Fruit fly (Drosophila melanogaster) whole organism, pupa: ENCODE data around the gene Acp32CD.

Experiments used
- CG10348 ChIP-seq: fragments of 200-800 bp; sonication (Bioruptor generic); IDR thresholded peaks from 2 replicates; pipeline ENCODE4 v1.3.6; 2022; ENCODE audit warnings: missing biosample characterization, missing genetic modification characterization
- CG34367 ChIP-seq: fragments of 200-800 bp; sonication (Bioruptor generic); optimal IDR thresholded peaks from 2 replicates; lab custom pipeline; 2018; ENCODE audit warnings: missing biosample characterization, mild to moderate bottlenecking, missing genetic modification characterization
- Pif1B ChIP-seq: fragments of 200-800 bp; sonication (Bioruptor generic); optimal IDR thresholded peaks from 3 replicates; lab custom pipeline; 2016; ENCODE audit warnings: missing biosample characterization, missing genetic modification characterization

dm6 chr2L:11061155-11061554 is 45.7 kb downstream of the Acp32CD start:
- no peak for TF ChIP-seq CG10348
- TF ChIP-seq Pif1B (GFP tag; lab: Kevin White, UChicago) = no peak
- no peak for TF ChIP-seq CG34367 (tag; lab: Kevin White, UChicago)
